Fruit fly (Drosophila melanogaster) whole organism, embryonic: Measurements from ENCODE around the gene CG18428.

Source experiments
- Bteb2 ChIP-seq: fragments of 200-800 bp; sonication (Bioruptor generic); optimal IDR thresholded peaks from 2 replicates; lab custom pipeline; 2016; ENCODE audit warnings: missing biosample characterization, missing genetic modification characterization
- CG10565 ChIP-seq: fragments of 200-800 bp; sonication (Bioruptor generic); optimal IDR thresholded peaks from 3 replicates; lab custom pipeline; 2016; ENCODE audit warnings: missing biosample characterization, mild to moderate bottlenecking, missing genetic modification characterization
- CG11093 ChIP-seq: fragments of 200-800 bp; sonication (Bioruptor generic); IDR thresholded peaks from 3 replicates; pipeline ENCODE4 v1.3.6; 2022; ENCODE audit warnings: missing biosample characterization, missing genetic modification characterization
- CG11560 ChIP-seq: fragments of 200-800 bp; sonication (Bioruptor generic); IDR thresholded peaks from 3 replicates; pipeline ENCODE4 v1.3.6; 2022; ENCODE audit warnings: missing biosample characterization, missing genetic modification characterization
- CG11695 ChIP-seq: fragments of 200-800 bp; sonication (Bioruptor generic); IDR thresholded peaks from 3 replicates; pipeline ENCODE4 v1.3.6; 2022; ENCODE audit warnings: missing biosample characterization, missing genetic modification characterization
- CG11696 ChIP-seq: fragments of 200-800 bp; sonication (Bioruptor generic); IDR thresholded peaks from 2 replicates; pipeline ENCODE4 v1.3.6; 2022; ENCODE audit warnings: missing biosample characterization, missing genetic modification characterization
- CG12391 ChIP-seq: fragments of 200-800 bp; sonication (Bioruptor generic); optimal IDR thresholded peaks from 3 replicates; lab custom pipeline; 2018; ENCODE audit warnings: missing biosample characterization, mild to moderate bottlenecking, missing genetic modification characterization, moderate library complexity
- CG14014 ChIP-seq: fragments of 200-800 bp; sonication (Bioruptor generic); IDR thresholded peaks from 2 replicates; pipeline ENCODE4 v1.3.6; 2022; ENCODE audit warnings: missing biosample characterization, missing genetic modification characterization
- CG14667 ChIP-seq: fragments of 200-800 bp; sonication (Bioruptor generic); IDR thresholded peaks from 2 replicates; pipeline ENCODE4 v1.3.6; 2022; ENCODE audit warnings: missing biosample characterization, missing genetic modification characterization
- CG15011 ChIP-seq: fragments of 200-800 bp; sonication (Bioruptor generic); optimal IDR thresholded peaks from 3 replicates; lab custom pipeline; 2018; ENCODE audit warnings: missing biosample characterization, mild to moderate bottlenecking, missing genetic modification characterization
- CG1529 ChIP-seq: fragments of 200-800 bp; sonication (Bioruptor generic); optimal IDR thresholded peaks from 3 replicates; lab custom pipeline; 2018; ENCODE audit warnings: missing biosample characterization, missing genetic modification characterization
- CG15479 ChIP-seq: fragments of 200-800 bp; sonication (Bioruptor generic); optimal IDR thresholded peaks from 3 replicates; lab custom pipeline; 2019; ENCODE audit warnings: missing biosample characterization, mild to moderate bottlenecking, missing genetic modification characterization, moderate library complexity
- CG17612 ChIP-seq: fragments of 200-800 bp; sonication (Bioruptor generic); IDR thresholded peaks from 2 replicates; pipeline ENCODE4 v1.3.6; 2022; ENCODE audit warnings: missing biosample characterization, missing genetic modification characterization
- CG17829 ChIP-seq: fragments of 200-800 bp; optimal IDR thresholded peaks from 2 replicates; lab custom pipeline; 2019; ENCODE audit warnings: missing biosample characterization, mild to moderate bottlenecking, missing genetic modification characterization, moderate library complexity
- CG32767 ChIP-seq: fragments of 200-800 bp; sonication (Bioruptor generic); IDR thresholded peaks from 2 replicates; pipeline ENCODE4 v1.3.6; 2022; ENCODE audit warnings: missing biosample characterization, missing genetic modification characterization
- CG3407 ChIP-seq: fragments of 200-800 bp; sonication (Bioruptor generic); optimal IDR thresholded peaks from 2 replicates; lab custom pipeline; 2018; ENCODE audit warnings: missing biosample characterization, mild to moderate bottlenecking, missing genetic modification characterization
- CG4360 ChIP-seq: fragments of 200-800 bp; sonication (Bioruptor generic); IDR thresholded peaks from 2 replicates; pipeline ENCODE4 v1.3.6; 2022; ENCODE audit warnings: missing biosample characterization, missing genetic modification characterization
- CG6654 ChIP-seq: fragments of 200-800 bp; sonication (Bioruptor generic); optimal IDR thresholded peaks from 2 replicates; lab custom pipeline; 2017; ENCODE audit warnings: missing biosample characterization, mild to moderate bottlenecking, missing genetic modification characterization
- CG8944 ChIP-seq: fragments of 200-800 bp; sonication (Bioruptor generic); optimal IDR thresholded peaks from 3 replicates; lab custom pipeline; 2016; ENCODE audit warnings: missing biosample characterization, missing genetic modification characterization
- CG9817 ChIP-seq: fragments of 200-800 bp; sonication (Bioruptor generic); optimal IDR thresholded peaks from 2 replicates; lab custom pipeline; 2018; ENCODE audit warnings: missing biosample characterization, mild to moderate bottlenecking, missing genetic modification characterization, moderate library complexity
- CrebB ChIP-seq: fragments of 200-800 bp; sonication (Bioruptor generic); optimal IDR thresholded peaks from 3 replicates; lab custom pipeline; 2018; ENCODE audit warnings: missing biosample characterization, mild to moderate bottlenecking, missing genetic modification characterization
- Dfd ChIP-seq, 2 experiments: fragments of >200 bp; optimal IDR thresholded peaks; 2 replicates each; lab custom pipeline; 2017; ENCODE audit warnings: missing biosample characterization in 2 of 2, missing genetic modification characterization in 2 of 2
- Dip3 ChIP-seq: fragments of 200-800 bp; sonication (Bioruptor generic); optimal IDR thresholded peaks from 3 replicates; lab custom pipeline; 2016; ENCODE audit warnings: missing biosample characterization, missing genetic modification characterization
- Dll ChIP-seq: fragments of 200-800 bp; sonication (Bioruptor generic); IDR thresholded peaks from 4 replicates; pipeline ENCODE4 v1.3.6; 2022; ENCODE audit warnings: missing biosample characterization, missing genetic modification characterization; ENCODE audit not compliant: partially characterized antibody
- Ets65A ChIP-seq: fragments of 200-800 bp; sonication (Bioruptor generic); peaks from one replicate; lab custom pipeline; 2016; ENCODE audit warnings: missing biosample characterization, missing genetic modification characterization
- Fer3 ChIP-seq: fragments of 200-800 bp; sonication (Bioruptor generic); optimal IDR thresholded peaks from 2 replicates; lab custom pipeline; 2018; ENCODE audit warnings: missing biosample characterization, mild to moderate bottlenecking, missing genetic modification characterization, moderate library complexity
- HmgZ ChIP-seq: fragments of 200-800 bp; sonication (Bioruptor generic); optimal IDR thresholded peaks from 2 replicates; lab custom pipeline; 2018; ENCODE audit warnings: missing biosample characterization, mild to moderate bottlenecking, missing genetic modification characterization
- Hr39 ChIP-seq: fragments of >200 bp; optimal IDR thresholded peaks from 2 replicates; lab custom pipeline; 2017
- Hr51 ChIP-seq, 2 experiments: fragments of 200-800 bp; sonication (Bioruptor generic); optimal IDR thresholded peaks; 2 replicates in 1 of 2; 3 replicates in 1 of 2; lab custom pipeline; 2016 to 2018; ENCODE audit warnings: missing biosample characterization in 2 of 2, missing genetic modification characterization in 2 of 2, mild to moderate bottlenecking in 1 of 2, moderate library complexity in 1 of 2
- Lhr ChIP-seq: fragments of 200-800 bp; sonication (Bioruptor generic); optimal IDR thresholded peaks from 3 replicates; lab custom pipeline; 2017; ENCODE audit warnings: mild to moderate bottlenecking, missing biosample characterization, missing genetic modification reagents, missing genetic modification characterization
- Myb ChIP-seq: fragments of 200-800 bp; sonication (Bioruptor generic); optimal IDR thresholded peaks from 2 replicates; lab custom pipeline; 2016; ENCODE audit warnings: missing biosample characterization, missing genetic modification characterization
- NfI ChIP-seq: fragments of 200-800 bp; sonication (Bioruptor generic); optimal IDR thresholded peaks from 3 replicates; lab custom pipeline; 2018; ENCODE audit warnings: missing biosample characterization, mild to moderate bottlenecking, missing genetic modification characterization, moderate library complexity
- Optix ChIP-seq: fragments of 200-800 bp; sonication (Bioruptor generic); IDR thresholded peaks from 3 replicates; pipeline ENCODE4 v1.3.6; 2022; ENCODE audit warnings: missing biosample characterization, missing genetic modification characterization
- Ssrp ChIP-seq: fragments of 200-800 bp; sonication (Bioruptor generic); optimal IDR thresholded peaks from 2 replicates; lab custom pipeline; 2018; ENCODE audit warnings: missing biosample characterization, mild to moderate bottlenecking, missing genetic modification characterization, moderate library complexity
- aop ChIP-seq: fragments of 200-800 bp; sonication (Bioruptor generic); IDR thresholded peaks from 2 replicates; pipeline ENCODE4 v1.3.6; 2022; ENCODE audit warnings: missing biosample characterization, missing genetic modification characterization
- cwo ChIP-seq: fragments of 200-800 bp; sonication (Bioruptor generic); optimal IDR thresholded peaks from 3 replicates; lab custom pipeline; 2017; ENCODE audit warnings: missing biosample characterization, missing genetic modification characterization, mild to moderate bottlenecking, moderate library complexity, missing genetic modification reagents
- dpn ChIP-seq, 2 experiments: fragments of 200-800 bp; sonication (Bioruptor generic); optimal IDR thresholded peaks; 3 replicates each; lab custom pipeline; 2016; ENCODE audit warnings: missing biosample characterization in 2 of 2, missing genetic modification characterization in 2 of 2
- fd3F ChIP-seq: fragments of 200-800 bp; sonication (Bioruptor generic); optimal IDR thresholded peaks from 2 replicates; lab custom pipeline; 2018; ENCODE audit warnings: missing biosample characterization, mild to moderate bottlenecking, missing genetic modification characterization, moderate library complexity
- gsb-n ChIP-seq: fragments of 200-800 bp; sonication (Bioruptor generic); optimal IDR thresholded peaks from 3 replicates; lab custom pipeline; 2018; ENCODE audit warnings: missing biosample characterization, mild to moderate bottlenecking, missing genetic modification characterization
- lab ChIP-seq: fragments of 200-800 bp; sonication (Bioruptor generic); optimal IDR thresholded peaks from 3 replicates; lab custom pipeline; 2017; ENCODE audit warnings: missing biosample characterization, missing genetic modification characterization, mild to moderate bottlenecking, moderate library complexity, missing genetic modification reagents
- mirr ChIP-seq: fragments of 200-800 bp; sonication (Bioruptor generic); optimal IDR thresholded peaks from 3 replicates; lab custom pipeline; 2018; ENCODE audit warnings: missing biosample characterization, mild to moderate bottlenecking, missing genetic modification characterization
- odd ChIP-seq: fragments of 200-800 bp; sonication (Bioruptor generic); optimal IDR thresholded peaks from 2 replicates; lab custom pipeline; 2017; ENCODE audit warnings: missing biosample characterization, mild to moderate bottlenecking, missing genetic modification characterization
- pzg ChIP-seq: fragments of 200-800 bp; sonication (Bioruptor generic); optimal IDR thresholded peaks from 3 replicates; lab custom pipeline; 2018; ENCODE audit warnings: missing biosample characterization, mild to moderate bottlenecking, missing genetic modification characterization, moderate library complexity
- schlank ChIP-seq: fragments of 200-800 bp; sonication (Bioruptor generic); optimal IDR thresholded peaks from 2 replicates; lab custom pipeline; 2018; ENCODE audit warnings: missing biosample characterization, mild to moderate bottlenecking, missing genetic modification characterization
- shn ChIP-seq: fragments of 200-800 bp; sonication (Bioruptor generic); optimal IDR thresholded peaks from 3 replicates; lab custom pipeline; 2016; ENCODE audit warnings: missing biosample characterization, missing genetic modification characterization
- slou ChIP-seq: fragments of 200-800 bp; sonication (Bioruptor generic); optimal IDR thresholded peaks from 3 replicates; lab custom pipeline; 2016; ENCODE audit warnings: missing biosample characterization, missing genetic modification characterization
- tll ChIP-seq, 2 experiments: fragments of 200-800 bp in 1 of 2; fragments of >200 bp in 1 of 2; sonication (Bioruptor generic) in 1 of 2; optimal IDR thresholded peaks; 2 replicates each; lab custom pipeline; 2017 to 2019; ENCODE audit warnings: missing biosample characterization in 2 of 2, missing genetic modification characterization in 2 of 2, mild to moderate bottlenecking in 1 of 2, moderate library complexity in 1 of 2
- toy ChIP-seq: fragments of 200-800 bp; sonication (Bioruptor generic); IDR thresholded peaks from 2 replicates; pipeline ENCODE4 v1.3.6; 2022; ENCODE audit warnings: missing biosample characterization, missing genetic modification characterization

The CG18428 gene

dm6 chr3R:24099039-24100026 lies 9.8 kb upstream of the CG18428 start (continued):
- no peak for TF ChIP-seq Hr39 (lab: Kevin White, UChicago)
- peak; percentile 76 for TF ChIP-seq shn (GFP tag; lab: Kevin White, UChicago)
- TF ChIP-seq CG8944 (GFP tag; lab: Kevin White, UChicago): peak; percentile 70
- peak; percentile 70; the same call in 2 of the 3 replicates for TF ChIP-seq Optix (GFP tag; lab: Robert Waterston, UW)
- peak; percentile 54 for TF ChIP-seq CG9817 (tag; lab: Kevin White, UChicago)
- TF ChIP-seq CG15011 (GFP tag; lab: Kevin White, UChicago): peak; percentile 67
- TF ChIP-seq lab (GFP tag; lab: Kevin White, UChicago): peak; percentile 86
- peak; percentile 51 for TF ChIP-seq Myb (GFP tag; lab: Kevin White, UChicago)
- peak; percentile 60; the same call in 2 of the 3 replicates for TF ChIP-seq CG11560 (tag; lab: Robert Waterston, UW)
- peak; percentile 70 to 71 for TF ChIP-seq Hr51 (GFP tag; optimal IDR thresholded peaks at IDR 0.05; lab: Kevin White, UChicago)
- TF ChIP-seq dpn (GFP tag; optimal IDR thresholded peaks at IDR 0.05; lab: Kevin White, UChicago): peak; percentile 82 to 83
- peak; percentile 73 for TF ChIP-seq CG17829 (tag; lab: Kevin White, UChicago)
- TF ChIP-seq CrebB (tag; lab: Kevin White, UChicago): peak; percentile 37
- TF ChIP-seq pzg (GFP tag; lab: Kevin White, UChicago): no peak
- TF ChIP-seq CG11695: peak; percentile 82
- peak; percentile 97 for TF ChIP-seq Ets65A (GFP tag; lab: Kevin White, UChicago)
- TF ChIP-seq CG12391 (tag; lab: Kevin White, UChicago): peak; percentile 75
- peak; percentile 26 for TF ChIP-seq mirr
- no peak for TF ChIP-seq tll (GFP tag; optimal IDR thresholded peaks at IDR 0.05; lab: Kevin White, UChicago)
- TF ChIP-seq odd (GFP tag; lab: Kevin White, UChicago): peak; percentile 46
- TF ChIP-seq CG3407 (GFP tag; lab: Kevin White, UChicago): peak; percentile 16
- peak; percentile 83 for TF ChIP-seq CG14014 (GFP tag; lab: Robert Waterston, UW)
- TF ChIP-seq CG14667 (GFP tag; lab: Robert Waterston, UW): peak; percentile 49; the same call in 1 of the 2 replicates
- peak; percentile 68 for TF ChIP-seq Bteb2 (GFP tag; lab: Kevin White, UChicago)
- peak; percentile 37 for TF ChIP-seq CG6654
- TF ChIP-seq CG32767 (GFP tag; lab: Robert Waterston, UW): peak; percentile 73; the same call in 1 of the 2 replicates
- TF ChIP-seq fd3F (GFP tag; lab: Kevin White, UChicago): peak; percentile 76
- peak; percentile 57; the same call in 1 of the 2 replicates for TF ChIP-seq aop (GFP tag; lab: Robert Waterston, UW)
- peak; percentile 53 for TF ChIP-seq cwo
- peak; percentile 41 for TF ChIP-seq schlank (tag; lab: Kevin White, UChicago)
- TF ChIP-seq CG1529 (GFP tag; lab: Kevin White, UChicago): peak; percentile 17
- TF ChIP-seq Fer3 (tag; lab: Kevin White, UChicago): peak; percentile 79
- TF ChIP-seq CG11696: peak; percentile 68
- peak; percentile 21 for TF ChIP-seq slou (GFP tag; lab: Kevin White, UChicago)
- TF ChIP-seq CG15479 (GFP tag; lab: Kevin White, UChicago): no peak
- peak; percentile 56 for TF ChIP-seq CG11093
- peak; percentile 69 for TF ChIP-seq HmgZ (tag; lab: Kevin White, UChicago)
- peak; percentile 41; the same call in 1 of the 2 replicates for TF ChIP-seq CG4360
- TF ChIP-seq Dll (GFP tag; lab: Robert Waterston, UW): no peak
- TF ChIP-seq NfI (GFP tag; lab: Kevin White, UChicago): peak; percentile 75
- peak; percentile 66 for TF ChIP-seq Dip3 (GFP tag; lab: Kevin White, UChicago)
- TF ChIP-seq gsb-n (tag; lab: Kevin White, UChicago): peak; percentile 43
- no peak for TF ChIP-seq Dfd (GFP tag; optimal IDR thresholded peaks at IDR 0.05; lab: Kevin White, UChicago)
- no peak for TF ChIP-seq toy (GFP tag; lab: Robert Waterston, UW)
- peak; percentile 16 for TF ChIP-seq Lhr (GFP tag; lab: Kevin White, UChicago)
- peak; percentile 73 for TF ChIP-seq Ssrp (tag; lab: Kevin White, UChicago)
- no peak for TF ChIP-seq CG17612
- TF ChIP-seq CG10565: no peak
